Fruit fly (Drosophila melanogaster): ENCODE results near the gene Sdhaf3.

dm6 chr3R:16524178-16524577 is 41.9 kb upstream of the Sdhaf3 start:
- TF ChIP-seq br (GFP tag; optimal IDR thresholded peaks at IDR 0.05) (no peak), fru (GFP tag; optimal IDR thresholded peaks at IDR 0.05) (peak; percentile 67), usp (GFP tag; optimal IDR thresholded peaks at IDR 0.05) (no peak), Dfd (GFP tag; optimal IDR thresholded peaks at IDR 0.05) (no peak)
